Worm (Caenorhabditis elegans) whole organism, midembryonic: ENCODE measurements around the gene F49C5.5.

Source experiments
- T22C8.4 ChIP-seq: fragments of 200-800 bp; sonication (Bioruptor generic); IDR thresholded peaks from 2 replicates; pipeline ENCODE4 v1.3.6; 2022; ENCODE audit warnings: missing genetic modification characterization, missing compliant biosample characterization
- cog-1 ChIP-seq: sonication (generic microtip); optimal IDR thresholded peaks from 2 replicates; lab custom pipeline; 2016; ENCODE audit warnings: missing genetic modification characterization, missing compliant biosample characterization
- flt-1 ChIP-seq: fragments of 200-800 bp; sonication (Bioruptor generic); IDR thresholded peaks from 2 replicates; pipeline ENCODE4 v1.3.6; 2022; ENCODE audit warnings: missing genetic modification characterization, missing compliant biosample characterization
- klf-2 ChIP-seq: fragments of 200-800 bp; sonication (Bioruptor generic); conservative IDR thresholded peaks from 2 replicates; pipeline ENCODE4 v1.3.6; 2022; ENCODE audit warnings: missing genetic modification reagents, missing genetic modification characterization, missing compliant biosample characterization
- med-1 ChIP-seq: sonication (generic microtip); optimal IDR thresholded peaks from 2 replicates; lab custom pipeline; 2017; ENCODE audit warnings: missing genetic modification characterization, mild to moderate bottlenecking, missing compliant biosample characterization, antibody characterized with exemption, missing genetic modification reagents; ENCODE audit not compliant: insufficient read depth
- ref-1 ChIP-seq: fragments of 200-800 bp; sonication (Bioruptor generic); conservative IDR thresholded peaks from 2 replicates; pipeline ENCODE4 v1.3.6; 2022; ENCODE audit warnings: missing genetic modification reagents, missing genetic modification characterization, missing compliant biosample characterization
- tab-1 ChIP-seq: fragments of 200-800 bp; sonication (Bioruptor generic); IDR thresholded peaks from 2 replicates; pipeline ENCODE4 v1.3.6; 2022; ENCODE audit warnings: missing genetic modification characterization, missing compliant biosample characterization
- ztf-23 ChIP-seq: fragments of 200-800 bp; sonication (Bioruptor generic); IDR thresholded peaks from 2 replicates; pipeline ENCODE4 v1.3.6; 2022; ENCODE audit warnings: missing genetic modification reagents, missing genetic modification characterization, missing compliant biosample characterization
- ztf-29 ChIP-seq: fragments of 200-800 bp; sonication (Bioruptor generic); IDR thresholded peaks from 2 replicates; pipeline ENCODE4 v1.3.6; 2022; ENCODE audit warnings: missing genetic modification reagents, missing genetic modification characterization, missing compliant biosample characterization

F49C5.5 gene

ce11 chrII:12546413-12546812 lies at the start of gene F49C5.5, which contains the start of gene F49C5.10:
Gene F49C5.5, minus strand, starts transcription at chrII:12546513.
Gene F49C5.10, plus strand, starts transcription at chrII:12546756.
- TF ChIP-seq med-1 (GFP tag; lab: Kevin White, UChicago), result no peak
- no peak for TF ChIP-seq klf-2 (GFP tag; lab: Robert Waterston, UW)
- TF ChIP-seq ztf-23 (GFP tag; lab: Robert Waterston, UW), result no peak
- no peak for TF ChIP-seq tab-1 (GFP tag; lab: Robert Waterston, UW)
- TF ChIP-seq flt-1 (GFP tag; lab: Robert Waterston, UW), result no peak
- TF ChIP-seq cog-1, result no peak
- TF ChIP-seq ref-1 (GFP tag; lab: Robert Waterston, UW), result no peak

- TF ChIP-seq med-1 (GFP tag; lab: Kevin White, UChicago) (no peak), ref-1 (GFP tag; lab: Robert Waterston, UW) (no peak), tab-1 (GFP tag; lab: Robert Waterston, UW) (no peak), cog-1 (no peak), klf-2 (GFP tag; lab: Robert Waterston, UW) (no peak), T22C8.4 (no peak), flt-1 (GFP tag; lab: Robert Waterston, UW) (no peak), ztf-29 (GFP tag; lab: Robert Waterston, UW) (no peak), ztf-23 (GFP tag; lab: Robert Waterston, UW) (no peak)
These were observed 34.6 kb upstream of the F49C5.5 start, which contains the start of gene clec-4 for ce11 chrII:12580952-12581351. Gene clec-4, minus strand, starts transcription at chrII:12581113.

ce11 chrII:12577754-12578153 lies 31.4 kb upstream of the F49C5.5 start, which contains the start of gene clec-8:
Gene clec-8, minus strand, starts transcription at chrII:12578061.
- TF ChIP-seq tab-1 (GFP tag; lab: Robert Waterston, UW) (no peak), ztf-23 (GFP tag; lab: Robert Waterston, UW) (no peak), ztf-29 (GFP tag; lab: Robert Waterston, UW) (no peak), klf-2 (GFP tag; lab: Robert Waterston, UW) (no peak), med-1 (GFP tag; lab: Kevin White, UChicago) (no peak), cog-1 (no peak), T22C8.4 (no peak), ref-1 (GFP tag; lab: Robert Waterston, UW) (no peak), flt-1 (GFP tag; lab: Robert Waterston, UW) (no peak)

ce11 chrII:12574668-12575067 lies 28.4 kb upstream of the F49C5.5 start, which contains the start of gene Y38E10A.3:
Gene Y38E10A.3, minus strand, starts transcription at chrII:12574768.
- TF ChIP-seq klf-2 (GFP tag; lab: Robert Waterston, UW) (no peak), T22C8.4 (no peak), ref-1 (GFP tag; lab: Robert Waterston, UW) (no peak), ztf-23 (GFP tag; lab: Robert Waterston, UW) (no peak), ztf-29 (GFP tag; lab: Robert Waterston, UW) (no peak)

- no peak for TF ChIP-seq ztf-29 (GFP tag; lab: Robert Waterston, UW)
- TF ChIP-seq tab-1 (GFP tag; lab: Robert Waterston, UW), result no peak
- no peak for TF ChIP-seq med-1 (GFP tag; lab: Kevin White, UChicago)
- no peak for TF ChIP-seq klf-2 (GFP tag; lab: Robert Waterston, UW)
- TF ChIP-seq T22C8.4, result no peak
- TF ChIP-seq ztf-23 (GFP tag; lab: Robert Waterston, UW), result no peak
- TF ChIP-seq cog-1, result no peak
- TF ChIP-seq ref-1 (GFP tag; lab: Robert Waterston, UW), result no peak
- no peak for TF ChIP-seq flt-1 (GFP tag; lab: Robert Waterston, UW)
These were observed 27.2 kb upstream of the F49C5.5 start, which contains the start of gene Y38E10A.2 for ce11 chrII:12573541-12573940. Gene Y38E10A.2, minus strand, starts transcription at chrII:12573641.

ce11 chrII:12572760-12573159 lies 26.4 kb upstream of the F49C5.5 start, which contains the start of gene Y38E10A.35:
Gene Y38E10A.35, minus strand, starts transcription at chrII:12572860.
- TF ChIP-seq med-1 (GFP tag; lab: Kevin White, UChicago) (no peak), klf-2 (GFP tag; lab: Robert Waterston, UW) (no peak), ztf-29 (GFP tag; lab: Robert Waterston, UW) (no peak), flt-1 (GFP tag; lab: Robert Waterston, UW) (no peak)

- no peak for TF ChIP-seq flt-1 (GFP tag; lab: Robert Waterston, UW)
- TF ChIP-seq ref-1 (GFP tag; lab: Robert Waterston, UW), result no peak
- TF ChIP-seq T22C8.4, result no peak
- no peak for TF ChIP-seq med-1 (GFP tag; lab: Kevin White, UChicago)
- no peak for TF ChIP-seq tab-1 (GFP tag; lab: Robert Waterston, UW)
- TF ChIP-seq klf-2 (GFP tag; lab: Robert Waterston, UW), result no peak
- TF ChIP-seq ztf-23 (GFP tag; lab: Robert Waterston, UW), result no peak
- TF ChIP-seq cog-1, result no peak
- no peak for TF ChIP-seq ztf-29 (GFP tag; lab: Robert Waterston, UW)
These were observed 24.2 kb upstream of the F49C5.5 start, which contains the start of gene Y38E10A.1 for ce11 chrII:12570523-12570922. Gene Y38E10A.1, minus strand, starts transcription at chrII:12570623.

- no peak for TF ChIP-seq ref-1 (GFP tag; lab: Robert Waterston, UW)
- no peak for TF ChIP-seq ztf-29 (GFP tag; lab: Robert Waterston, UW)
- no peak for TF ChIP-seq klf-2 (GFP tag; lab: Robert Waterston, UW)
These were observed 19.5 kb upstream of the F49C5.5 start, which contains the start of gene F49C5.7 for ce11 chrII:12565851-12566250. Gene F49C5.7, plus strand, starts transcription at chrII:12566151.

- TF ChIP-seq ztf-29 (GFP tag; lab: Robert Waterston, UW) (no peak), T22C8.4 (no peak), ref-1 (GFP tag; lab: Robert Waterston, UW) (no peak)
These were observed 13.9 kb upstream of the F49C5.5 start, which contains the start of gene F49C5.12 for ce11 chrII:12560210-12560609. Gene F49C5.12, minus strand, starts transcription at chrII:12560310.

ce11 chrII:12555579-12555978 lies 9.3 kb upstream of the F49C5.5 start, which contains the start of gene F49C5.11:
Gene F49C5.11, plus strand, starts transcription at chrII:12555879.
- no peak for TF ChIP-seq T22C8.4
- TF ChIP-seq klf-2 (GFP tag; lab: Robert Waterston, UW), result no peak
- TF ChIP-seq tab-1 (GFP tag; lab: Robert Waterston, UW), result no peak
- TF ChIP-seq med-1 (GFP tag; lab: Kevin White, UChicago), result no peak
- TF ChIP-seq flt-1 (GFP tag; lab: Robert Waterston, UW), result no peak
- no peak for TF ChIP-seq ztf-23 (GFP tag; lab: Robert Waterston, UW)
- TF ChIP-seq ztf-29 (GFP tag; lab: Robert Waterston, UW), result no peak
- no peak for TF ChIP-seq ref-1 (GFP tag; lab: Robert Waterston, UW)
- no peak for TF ChIP-seq cog-1
